Worm (Caenorhabditis elegans) whole organism, L2 larva: ENCODE measurements around the gene mam-5.

ENCODE experiments used
- R02D3.7 ChIP-seq: fragments of 150-350 bp; optimal IDR thresholded peaks from 2 replicates; lab custom pipeline; 2014; ENCODE audit warnings: missing biosample characterization, missing genetic modification characterization
- blmp-1 ChIP-seq: sonication (generic microtip); optimal IDR thresholded peaks from 2 replicates; lab custom pipeline; 2017; ENCODE audit warnings: missing genetic modification characterization, mild to moderate bottlenecking, missing compliant biosample characterization, antibody characterized with exemption, moderate library complexity; ENCODE audit not compliant: insufficient read depth
- fos-1 ChIP-seq: fragments of 150-350 bp; optimal IDR thresholded peaks from 2 replicates; lab custom pipeline; 2014; ENCODE audit warnings: missing biosample characterization, missing genetic modification characterization
- lin-11 ChIP-seq: fragments of 150-350 bp; sonication (generic microtip); optimal IDR thresholded peaks from 2 replicates; lab custom pipeline; 2014; ENCODE audit warnings: missing biosample characterization, missing genetic modification characterization, inconsistent platforms, mixed read lengths
- lin-39 ChIP-seq: fragments of 150-350 bp; optimal IDR thresholded peaks from 2 replicates; lab custom pipeline; 2014; ENCODE audit warnings: missing biosample characterization, missing genetic modification reagents, missing genetic modification characterization
- mdl-1 ChIP-seq, 2 experiments: fragments of 150-350 bp in 1 of 2; sonication (generic microtip) in 1 of 2; optimal IDR thresholded peaks; 2 replicates each; lab custom pipeline; 2017; ENCODE audit warnings: missing biosample characterization in 2 of 2, missing genetic modification characterization in 2 of 2
- nhr-11 ChIP-seq: fragments of 150-350 bp; optimal IDR thresholded peaks from 2 replicates; lab custom pipeline; 2014; ENCODE audit warnings: missing biosample characterization, missing genetic modification characterization
- skn-1 ChIP-seq: sonication (generic microtip); optimal IDR thresholded peaks from 2 replicates; lab custom pipeline; 2017; ENCODE audit warnings: missing biosample characterization, missing genetic modification characterization
- unc-39 ChIP-seq: fragments of 150-350 bp; optimal IDR thresholded peaks from 2 replicates; lab custom pipeline; 2014; ENCODE audit warnings: missing biosample characterization, missing genetic modification characterization

ce11 chrV:9907205-9907604 lies 45.3 kb upstream of the mam-5 start:
- TF ChIP-seq blmp-1 (tag; lab: Kevin White, UChicago) (no peak), mdl-1 (tag; optimal IDR thresholded peaks at IDR 0.05; lab: Kevin White, UChicago) (no peak), R02D3.7 (tag; lab: Kevin White, UChicago) (no peak), unc-39 (tag; lab: Kevin White, UChicago) (no peak), fos-1 (tag; lab: Kevin White, UChicago) (no peak), lin-11 (no peak), nhr-11 (tag; lab: Kevin White, UChicago) (no peak), skn-1 (tag; lab: Kevin White, UChicago) (no peak), lin-39 (tag; lab: Kevin White, UChicago) (no peak)
